Fruit fly (Drosophila melanogaster): ENCODE measurements around the gene Pex12.

The Pex12 gene

dm6 chr2L:856690-857488, 41.1 kb downstream of the Pex12 start (continued):
- TF ChIP-seq yki (optimal IDR thresholded peaks at IDR 0.05) (no peak), CG11093 (GFP tag; IDR thresholded peaks at IDR 0.05) (peak; percentile 83; the same call in 2 of the 3 replicates), sug (tag; optimal IDR thresholded peaks at IDR 0.05) (peak; percentile 78), CG9932 (GFP tag; IDR thresholded peaks at IDR 0.05) (peak; percentile 40), CG1792 (GFP tag; optimal IDR thresholded peaks at IDR 0.05) (peak; percentile 58), ewg (GFP tag; optimal IDR thresholded peaks at IDR 0.05) (peak; percentile 77), Antp (GFP tag; optimal IDR thresholded peaks at IDR 0.05) (peak; percentile 85), zf30C (GFP tag; optimal IDR thresholded peaks at IDR 0.05) (no peak), CG12104 (GFP tag; optimal IDR thresholded peaks at IDR 0.05) (peak; percentile 3), CG13287 (GFP tag; IDR thresholded peaks at IDR 0.05; ENCODE audit: partially characterized antibody) (no peak), CG1024 (GFP tag; IDR thresholded peaks at IDR 0.05) (peak; percentile 71), CG31388 (GFP tag; optimal IDR thresholded peaks at IDR 0.05) (peak; percentile 40), CG15011 (GFP tag; optimal IDR thresholded peaks at IDR 0.05) (peak; percentile 60), CG10959 (GFP tag; IDR thresholded peaks at IDR 0.05) (peak; percentile 71), MBD-R2 (GFP tag; IDR thresholded peaks at IDR 0.05) (peak; percentile 49; the same call in 1 of the 2 replicates), da (GFP tag; optimal IDR thresholded peaks at IDR 0.05) (no peak), CG32532 (GFP tag; IDR thresholded peaks at IDR 0.05) (peak; percentile 65), CG15073 (GFP tag; optimal IDR thresholded peaks at IDR 0.05) (no peak), CG4360 (GFP tag; IDR thresholded peaks at IDR 0.05) (no peak), CG12155 (GFP tag; optimal IDR thresholded peaks at IDR 0.05) (peak; percentile 61), chn (GFP tag; optimal IDR thresholded peaks at IDR 0.05) (peak; percentile 64), ERR (GFP tag; optimal IDR thresholded peaks at IDR 0.05) (peak; percentile 3), CG11695 (GFP tag; IDR thresholded peaks at IDR 0.05) (peak; percentile 86), gce (GFP tag; IDR thresholded peaks at IDR 0.05) (peak; percentile 79; the same call in 1 of the 3 replicates), CG2120 (GFP tag; optimal IDR thresholded peaks at IDR 0.05) (peak; percentile 65), CG12942 (GFP tag; optimal IDR thresholded peaks at IDR 0.05) (peak; percentile 47), CG6689 (GFP tag; IDR thresholded peaks at IDR 0.05) (peak; percentile 88), CG31365 (tag; optimal IDR thresholded peaks at IDR 0.05) (peak; percentile 24), bsh (GFP tag; optimal IDR thresholded peaks at IDR 0.05) (peak in 1 of 2 experiments; percentile 87), CG8290 (GFP tag; optimal IDR thresholded peaks at IDR 0.05) (no peak), CG8290 (tag; optimal IDR thresholded peaks at IDR 0.05) (peak in 1 of 2 experiments; percentile 89), gfzf (GFP tag; optimal IDR thresholded peaks at IDR 0.05) (no peak), Meics (GFP tag; optimal IDR thresholded peaks at IDR 0.05) (peak; percentile 68), CG18619 (GFP tag; optimal IDR thresholded peaks at IDR 0.05) (peak; percentile 68), ash1 (GFP tag; optimal IDR thresholded peaks at IDR 0.05) (no peak), Fer2 (tag; optimal IDR thresholded peaks at IDR 0.05) (no peak), Awh (GFP tag; IDR thresholded peaks at IDR 0.05) (peak; percentile 90), BEAF-32 (GFP tag; optimal IDR thresholded peaks at IDR 0.05) (no peak), luna (GFP tag; optimal IDR thresholded peaks at IDR 0.05) (no peak), dmrt11E (tag; optimal IDR thresholded peaks at IDR 0.05) (peak; percentile 77), pnt (GFP tag; optimal IDR thresholded peaks at IDR 0.05) (peak; percentile 69), Poxn (GFP tag; IDR thresholded peaks at IDR 0.05) (no peak), CG18764 (GFP tag; optimal IDR thresholded peaks at IDR 0.05) (peak; percentile 40), ind (GFP tag; optimal IDR thresholded peaks at IDR 0.05) (peak; percentile 80), CG2678 (tag; optimal IDR thresholded peaks at IDR 0.05) (peak; percentile 84), cwo (GFP tag; optimal IDR thresholded peaks at IDR 0.05) (peak; percentile 65), CG6175 (GFP tag; IDR thresholded peaks at IDR 0.05) (no peak), pros (GFP tag; optimal IDR thresholded peaks at IDR 0.05) (no peak), ap (GFP tag; IDR thresholded peaks at IDR 0.05) (peak; percentile 83), grn (GFP tag; optimal IDR thresholded peaks at IDR 0.05) (peak; percentile 31), shn (GFP tag; optimal IDR thresholded peaks at IDR 0.05) (peak; percentile 47)
